Fruit fly (Drosophila melanogaster) whole organism, embryonic: ENCODE results near the gene CG31287.

Experiments
- Atf3 ChIP-seq: fragments of 200-800 bp; sonication (Bioruptor generic); optimal IDR thresholded peaks from 3 replicates; lab custom pipeline; 2016; ENCODE audit warnings: missing biosample characterization, missing genetic modification characterization
- B-H2 ChIP-seq: fragments of 200-800 bp; sonication (Bioruptor generic); optimal IDR thresholded peaks from 2 replicates; lab custom pipeline; 2018; ENCODE audit warnings: missing biosample characterization, mild to moderate bottlenecking, missing genetic modification characterization
- Bdp1 ChIP-seq: fragments of 200-800 bp; sonication (Bioruptor generic); optimal IDR thresholded peaks from 3 replicates; lab custom pipeline; 2016; ENCODE audit warnings: missing biosample characterization, missing genetic modification characterization
- Blimp-1 ChIP-seq: fragments of 200-800 bp; sonication (Bioruptor generic); optimal IDR thresholded peaks from 3 replicates; lab custom pipeline; 2018; ENCODE audit warnings: missing biosample characterization, missing genetic modification characterization, mild to moderate bottlenecking, moderate library complexity, missing genetic modification reagents
- CG10959 ChIP-seq: fragments of 200-800 bp; sonication (Bioruptor generic); IDR thresholded peaks from 2 replicates; pipeline ENCODE4 v1.3.6; 2022; ENCODE audit warnings: missing biosample characterization, missing genetic modification characterization
- CG11696 ChIP-seq: fragments of 200-800 bp; sonication (Bioruptor generic); IDR thresholded peaks from 2 replicates; pipeline ENCODE4 v1.3.6; 2022; ENCODE audit warnings: missing biosample characterization, missing genetic modification characterization
- CG12391 ChIP-seq: fragments of 200-800 bp; sonication (Bioruptor generic); optimal IDR thresholded peaks from 3 replicates; lab custom pipeline; 2018; ENCODE audit warnings: missing biosample characterization, mild to moderate bottlenecking, missing genetic modification characterization, moderate library complexity
- CG13123 ChIP-seq: fragments of 200-800 bp; sonication (Bioruptor generic); optimal IDR thresholded peaks from 2 replicates; lab custom pipeline; 2016; ENCODE audit warnings: missing biosample characterization, missing genetic modification characterization
- CG15479 ChIP-seq: fragments of 200-800 bp; sonication (Bioruptor generic); optimal IDR thresholded peaks from 3 replicates; lab custom pipeline; 2019; ENCODE audit warnings: missing biosample characterization, mild to moderate bottlenecking, missing genetic modification characterization, moderate library complexity
- CG17612 ChIP-seq: fragments of 200-800 bp; sonication (Bioruptor generic); IDR thresholded peaks from 2 replicates; pipeline ENCODE4 v1.3.6; 2022; ENCODE audit warnings: missing biosample characterization, missing genetic modification characterization
- CG18476 ChIP-seq: fragments of 200-800 bp; sonication (Bioruptor generic); optimal IDR thresholded peaks from 2 replicates; lab custom pipeline; 2016; ENCODE audit warnings: missing biosample characterization, mild to moderate bottlenecking, missing genetic modification characterization
- CG18764 ChIP-seq: fragments of 200-800 bp; sonication (Bioruptor generic); optimal IDR thresholded peaks from 3 replicates; lab custom pipeline; 2016; ENCODE audit warnings: missing biosample characterization, missing genetic modification characterization
- CG30403 ChIP-seq: fragments of 200-800 bp; sonication (Bioruptor generic); optimal IDR thresholded peaks from 3 replicates; lab custom pipeline; 2016; ENCODE audit warnings: missing biosample characterization, missing genetic modification characterization
- CG32767 ChIP-seq: fragments of 200-800 bp; sonication (Bioruptor generic); IDR thresholded peaks from 2 replicates; pipeline ENCODE4 v1.3.6; 2022; ENCODE audit warnings: missing biosample characterization, missing genetic modification characterization
- CG4617 ChIP-seq: fragments of 200-800 bp; sonication (Bioruptor generic); optimal IDR thresholded peaks from 3 replicates; lab custom pipeline; 2016; ENCODE audit warnings: missing biosample characterization, missing genetic modification characterization, borderline replicate concordance
- CG6254 ChIP-seq: fragments of 200-800 bp; sonication (Bioruptor generic); optimal IDR thresholded peaks from 3 replicates; lab custom pipeline; 2017; ENCODE audit warnings: mild to moderate bottlenecking, missing biosample characterization, missing genetic modification reagents, missing genetic modification characterization
- CG8290 ChIP-seq, 3 experiments: fragments of 200-800 bp; sonication (Bioruptor generic); optimal IDR thresholded peaks; 2 replicates each; lab custom pipeline; 2016 to 2019; ENCODE audit warnings: missing biosample characterization in 3 of 3, missing genetic modification characterization in 3 of 3, mild to moderate bottlenecking in 2 of 3, moderate library complexity in 1 of 3
- CHES-1-like ChIP-seq: fragments of 200-800 bp; sonication (Bioruptor generic); optimal IDR thresholded peaks from 2 replicates; lab custom pipeline; 2016; ENCODE audit warnings: missing biosample characterization, missing genetic modification characterization
- Dip2 ChIP-seq: fragments of 200-800 bp; sonication (Bioruptor generic); IDR thresholded peaks from 2 replicates; pipeline ENCODE4 v1.3.6; 2022; ENCODE audit warnings: missing biosample characterization, missing genetic modification characterization
- Dref ChIP-seq: fragments of 200-800 bp; sonication (Bioruptor generic); IDR thresholded peaks from 2 replicates; pipeline ENCODE4 v1.3.6; 2022; ENCODE audit warnings: missing biosample characterization, missing genetic modification characterization
- Gug ChIP-seq: fragments of 200-800 bp; sonication (Bioruptor generic); IDR thresholded peaks from 4 replicates; pipeline ENCODE4 v1.3.6; 2022; ENCODE audit warnings: missing biosample characterization, missing genetic modification characterization
- Nf-YB ChIP-seq: fragments of 200-800 bp; sonication (Bioruptor generic); optimal IDR thresholded peaks from 3 replicates; lab custom pipeline; 2019; ENCODE audit warnings: missing biosample characterization, mild to moderate bottlenecking, missing genetic modification characterization, moderate library complexity
- Spps ChIP-seq: fragments of 200-800 bp; sonication (Bioruptor generic); optimal IDR thresholded peaks from 2 replicates; lab custom pipeline; 2018; ENCODE audit warnings: missing biosample characterization, mild to moderate bottlenecking, missing genetic modification characterization
- Tbp ChIP-seq: fragments of >200 bp; optimal IDR thresholded peaks from 2 replicates; lab custom pipeline; 2018; ENCODE audit warnings: missing biosample characterization, missing genetic modification characterization
- ara ChIP-seq: fragments of 200-800 bp; sonication (Bioruptor generic); IDR thresholded peaks from 2 replicates; pipeline ENCODE4 v1.3.6; 2022; ENCODE audit warnings: missing biosample characterization, missing genetic modification characterization
- az2 ChIP-seq: fragments of 200-800 bp; sonication (Bioruptor generic); optimal IDR thresholded peaks from 3 replicates; lab custom pipeline; 2016; ENCODE audit warnings: missing biosample characterization, missing genetic modification characterization
- bsh ChIP-seq, 2 experiments: fragments of 200-800 bp; sonication (Bioruptor generic); optimal IDR thresholded peaks; 2 replicates each; lab custom pipeline; 2017 to 2018; ENCODE audit warnings: mild to moderate bottlenecking in 2 of 2, missing biosample characterization in 2 of 2, missing genetic modification characterization in 2 of 2, moderate library complexity in 1 of 2
- chn ChIP-seq: fragments of 200-800 bp; sonication (Bioruptor generic); optimal IDR thresholded peaks from 2 replicates; lab custom pipeline; 2016; ENCODE audit warnings: missing biosample characterization, missing genetic modification characterization
- cwo ChIP-seq: fragments of 200-800 bp; sonication (Bioruptor generic); optimal IDR thresholded peaks from 3 replicates; lab custom pipeline; 2017; ENCODE audit warnings: missing biosample characterization, missing genetic modification characterization, mild to moderate bottlenecking, moderate library complexity, missing genetic modification reagents
- fru ChIP-seq: fragments of >200 bp; optimal IDR thresholded peaks from 2 replicates; lab custom pipeline; 2017
- gt ChIP-seq: fragments of 200-800 bp; sonication (Bioruptor generic); IDR thresholded peaks from 2 replicates; pipeline ENCODE4 v1.3.6; 2022; ENCODE audit warnings: missing biosample characterization, missing genetic modification characterization
- hb ChIP-seq: fragments of 200-800 bp; sonication (Bioruptor generic); IDR thresholded peaks from 3 replicates; pipeline ENCODE4 v1.3.6; 2022; ENCODE audit warnings: missing biosample characterization, missing genetic modification characterization; ENCODE audit not compliant: partially characterized antibody
- kah ChIP-seq: fragments of 200-800 bp; sonication (Bioruptor generic); optimal IDR thresholded peaks from 2 replicates; lab custom pipeline; 2018; ENCODE audit warnings: missing biosample characterization, mild to moderate bottlenecking, missing genetic modification characterization
- lilli ChIP-seq: fragments of 200-800 bp; sonication (Bioruptor generic); optimal IDR thresholded peaks from 3 replicates; lab custom pipeline; 2016; ENCODE audit warnings: missing biosample characterization, missing genetic modification characterization
- lov ChIP-seq, 2 experiments: fragments of 200-800 bp in 1 of 2; fragments of >200 bp in 1 of 2; sonication (Bioruptor generic) in 1 of 2; IDR thresholded peaks in 1 of 2; optimal IDR thresholded peaks in 1 of 2; 2 replicates in 1 of 2; 3 replicates in 1 of 2; pipeline versions ENCODE4 v1.3.6 to Lab custom; 2017 to 2022; ENCODE audit warnings: missing biosample characterization in 1 of 2, missing genetic modification characterization in 1 of 2
- luna ChIP-seq: fragments of 200-800 bp; sonication (Bioruptor generic); optimal IDR thresholded peaks from 2 replicates; lab custom pipeline; 2016; ENCODE audit warnings: missing biosample characterization, missing genetic modification characterization
- nau ChIP-seq: fragments of 200-800 bp; sonication (Bioruptor generic); optimal IDR thresholded peaks from 3 replicates; lab custom pipeline; 2017; ENCODE audit warnings: missing biosample characterization, mild to moderate bottlenecking, missing genetic modification characterization, missing genetic modification reagents
- nerfin-2 ChIP-seq: fragments of 200-800 bp; sonication (Bioruptor generic); IDR thresholded peaks from 2 replicates; pipeline ENCODE4 v1.3.6; 2022; ENCODE audit warnings: missing biosample characterization, missing genetic modification characterization; ENCODE audit not compliant: partially characterized antibody
- org-1 ChIP-seq: fragments of 200-800 bp; sonication (Bioruptor generic); optimal IDR thresholded peaks from 2 replicates; lab custom pipeline; 2017; ENCODE audit warnings: missing biosample characterization, missing genetic modification characterization
- pan ChIP-seq, 4 experiments: fragments of >200 bp in 3 of 4; fragments of 200-800 bp in 1 of 4; sonication (Bioruptor generic) in 1 of 4; optimal IDR thresholded peaks in 3 of 4; IDR thresholded peaks in 1 of 4; 2 replicates each; pipeline versions ENCODE4 v1.3.6 to Lab custom; 2017 to 2022; ENCODE audit warnings: missing biosample characterization in 2 of 4, missing genetic modification characterization in 2 of 4, mixed read lengths in 1 of 4
- run ChIP-seq: fragments of 200-800 bp; sonication (Bioruptor generic); optimal IDR thresholded peaks from 3 replicates; lab custom pipeline; 2018; ENCODE audit warnings: missing biosample characterization, mild to moderate bottlenecking, missing genetic modification characterization
- scrt ChIP-seq: fragments of 200-800 bp; sonication (Bioruptor generic); optimal IDR thresholded peaks from 2 replicates; lab custom pipeline; 2018; ENCODE audit warnings: missing biosample characterization, mild to moderate bottlenecking, missing genetic modification characterization, moderate library complexity
- shn ChIP-seq: fragments of 200-800 bp; sonication (Bioruptor generic); optimal IDR thresholded peaks from 3 replicates; lab custom pipeline; 2016; ENCODE audit warnings: missing biosample characterization, missing genetic modification characterization
- sima ChIP-seq: fragments of 200-800 bp; sonication (Bioruptor generic); optimal IDR thresholded peaks from 2 replicates; lab custom pipeline; 2016; ENCODE audit warnings: missing biosample characterization, missing genetic modification characterization
- sisA ChIP-seq: fragments of 200-800 bp; sonication (Bioruptor generic); IDR thresholded peaks from 2 replicates; pipeline ENCODE4 v1.3.6; 2022; ENCODE audit warnings: missing biosample characterization, missing genetic modification characterization
- so ChIP-seq: fragments of 200-800 bp; sonication (Bioruptor generic); IDR thresholded peaks from 3 replicates; pipeline ENCODE4 v1.3.6; 2022; ENCODE audit warnings: missing biosample characterization, missing genetic modification characterization
- tup ChIP-seq: fragments of 200-800 bp; sonication (Bioruptor generic); optimal IDR thresholded peaks from 2 replicates; lab custom pipeline; 2016; ENCODE audit warnings: missing biosample characterization, mild to moderate bottlenecking, missing genetic modification characterization, moderate library complexity
- vvl ChIP-seq: fragments of 200-800 bp; sonication (Bioruptor generic); IDR thresholded peaks from 2 replicates; pipeline ENCODE4 v1.3.6; 2022; ENCODE audit warnings: missing biosample characterization, missing genetic modification characterization
- wdn ChIP-seq: fragments of 200-800 bp; sonication (Bioruptor generic); IDR thresholded peaks from 2 replicates; pipeline ENCODE4 v1.3.6; 2022; ENCODE audit warnings: missing biosample characterization, missing genetic modification characterization

The CG31287 gene

dm6 chr3R:16211883-16212540, 8.8 kb downstream of the CG31287 start (continued):
- no peak for TF ChIP-seq B-H2 (GFP tag; lab: Kevin White, UChicago)
- no peak for TF ChIP-seq tup
- no peak for TF ChIP-seq CG18764 (GFP tag; lab: Kevin White, UChicago)
- no peak for TF ChIP-seq Tbp (GFP tag; lab: Kevin White, UChicago)
- TF ChIP-seq Spps, result no peak
- no peak for TF ChIP-seq CG18476 (GFP tag; lab: Kevin White, UChicago)
- TF ChIP-seq CG10959 (GFP tag; lab: Robert Waterston, UW), result no peak
- no peak for TF ChIP-seq Atf3 (GFP tag; lab: Kevin White, UChicago)
- no peak for TF ChIP-seq so (GFP tag; lab: Robert Waterston, UW)
- TF ChIP-seq lilli, result no peak
- TF ChIP-seq luna (GFP tag; lab: Kevin White, UChicago), result no peak
- TF ChIP-seq CHES-1-like (GFP tag; lab: Kevin White, UChicago), result no peak
- no peak for TF ChIP-seq sisA (GFP tag; lab: Robert Waterston, UW)
- no peak for TF ChIP-seq lov (optimal IDR thresholded peaks at IDR 0.05; lab: Kevin White, UChicago)
- 0 out of 3 replicates have a peak, but pooled peaks have one; percentile 55 for TF ChIP-seq lov (GFP tag; IDR thresholded peaks at IDR 0.05; lab: Robert Waterston, UW)
- TF ChIP-seq chn, result no peak
- TF ChIP-seq CG8290 (GFP tag; optimal IDR thresholded peaks at IDR 0.05; lab: Kevin White, UChicago), result no peak
- peak in 1 of 2 experiments; percentile 65 for TF ChIP-seq CG8290 (tag; optimal IDR thresholded peaks at IDR 0.05; lab: Kevin White, UChicago)
- TF ChIP-seq az2 (GFP tag; lab: Kevin White, UChicago), result no peak
- TF ChIP-seq CG15479 (GFP tag; lab: Kevin White, UChicago), result no peak
- TF ChIP-seq CG17612 (GFP tag; lab: Robert Waterston, UW), result no peak
- no peak for TF ChIP-seq Nf-YB (GFP tag; lab: Kevin White, UChicago)
- TF ChIP-seq org-1 (GFP tag; lab: Kevin White, UChicago), result peak; percentile 5
- TF ChIP-seq run (tag; lab: Kevin White, UChicago), result no peak
- TF ChIP-seq pan (optimal IDR thresholded peaks at IDR 0.05; lab: Kevin White, UChicago), result no peak
- TF ChIP-seq pan (GFP tag; optimal IDR thresholded peaks at IDR 0.05 in 1 of 2, IDR thresholded peaks at IDR 0.05 in 1 of 2), result peak in 1 of 2 experiments; percentile 12
- TF ChIP-seq CG4617 (GFP tag; lab: Kevin White, UChicago), result no peak
- TF ChIP-seq cwo (GFP tag; lab: Kevin White, UChicago), result no peak
- no peak for TF ChIP-seq ara (GFP tag; lab: Robert Waterston, UW)
- no peak for TF ChIP-seq bsh (GFP tag; optimal IDR thresholded peaks at IDR 0.05; lab: Kevin White, UChicago)
- no peak for TF ChIP-seq shn (GFP tag; lab: Kevin White, UChicago)
- TF ChIP-seq CG11696 (GFP tag; lab: Robert Waterston, UW), result no peak
- no peak for TF ChIP-seq CG12391
- TF ChIP-seq Gug, result no peak
- TF ChIP-seq hb (GFP tag; lab: Robert Waterston, UW), result no peak
- no peak for TF ChIP-seq Dref (GFP tag; lab: Robert Waterston, UW)
- 0 out of 2 replicates have a peak, but pooled peaks have one; percentile 6 for TF ChIP-seq vvl (GFP tag; lab: Robert Waterston, UW)
- no peak for TF ChIP-seq nerfin-2
- no peak for TF ChIP-seq fru (lab: Kevin White, UChicago)
- TF ChIP-seq Dip2 (GFP tag; lab: Robert Waterston, UW), result no peak
- TF ChIP-seq gt (GFP tag; lab: Robert Waterston, UW), result no peak
- no peak for TF ChIP-seq scrt
- no peak for TF ChIP-seq Bdp1 (GFP tag; lab: Kevin White, UChicago)
- no peak for TF ChIP-seq nau (GFP tag; lab: Kevin White, UChicago)
- TF ChIP-seq Blimp-1, result no peak
- no peak for TF ChIP-seq CG30403
- no peak for TF ChIP-seq kah (GFP tag; lab: Kevin White, UChicago)
- no peak for TF ChIP-seq CG32767 (GFP tag; lab: Robert Waterston, UW)
- no peak for TF ChIP-seq CG13123 (GFP tag; lab: Kevin White, UChicago)
- no peak for TF ChIP-seq sima (GFP tag; lab: Kevin White, UChicago)
- no peak for TF ChIP-seq CG6254 (GFP tag; lab: Kevin White, UChicago)
- TF ChIP-seq wdn, result no peak
